Fruit fly (Drosophila melanogaster) whole organism, embryonic: ENCODE measurements around the gene CG13127.

ENCODE experiments used
- Aef1 ChIP-seq: fragments of 200-800 bp; sonication (Bioruptor generic); IDR thresholded peaks from 3 replicates; pipeline ENCODE4 v1.3.6; 2022; ENCODE audit warnings: missing biosample characterization, missing genetic modification characterization
- Awh ChIP-seq: fragments of 200-800 bp; sonication (Bioruptor generic); IDR thresholded peaks from 2 replicates; pipeline ENCODE4, ENCODE4 v1.3.6; 2022; ENCODE audit warnings: missing biosample characterization, missing genetic modification characterization
- Bgb ChIP-seq: fragments of 200-800 bp; sonication (Bioruptor generic); IDR thresholded peaks from 2 replicates; pipeline ENCODE4 v1.3.6; 2022; ENCODE audit warnings: missing biosample characterization, missing genetic modification characterization; ENCODE audit not compliant: partially characterized antibody
- CG10366 ChIP-seq: fragments of 200-800 bp; sonication (Bioruptor generic); IDR thresholded peaks from 2 replicates; pipeline ENCODE4 v1.3.6; 2022; ENCODE audit warnings: missing biosample characterization, missing genetic modification characterization
- CG11504 ChIP-seq: fragments of 200-800 bp; sonication (Bioruptor generic); optimal IDR thresholded peaks from 3 replicates; lab custom pipeline; 2019; ENCODE audit warnings: missing biosample characterization, mild to moderate bottlenecking, missing genetic modification characterization, moderate library complexity
- CG12155 ChIP-seq: fragments of 200-800 bp; sonication (Bioruptor generic); optimal IDR thresholded peaks from 3 replicates; lab custom pipeline; 2016; ENCODE audit warnings: missing biosample characterization, missing genetic modification characterization
- CG13287 ChIP-seq: fragments of 200-800 bp; sonication (Bioruptor generic); IDR thresholded peaks from 2 replicates; pipeline ENCODE4 v1.3.6; 2022; ENCODE audit warnings: missing biosample characterization, missing genetic modification characterization; ENCODE audit not compliant: partially characterized antibody
- CG14965 ChIP-seq: fragments of 200-800 bp; sonication (Bioruptor generic); optimal IDR thresholded peaks from 2 replicates; lab custom pipeline; 2016; ENCODE audit warnings: missing biosample characterization, missing genetic modification characterization, borderline replicate concordance
- CG2120 ChIP-seq: fragments of 200-800 bp; sonication (Bioruptor generic); optimal IDR thresholded peaks from 3 replicates; lab custom pipeline; 2016; ENCODE audit warnings: missing biosample characterization, missing genetic modification characterization
- CG2678 ChIP-seq: fragments of 200-800 bp; sonication (Bioruptor generic); optimal IDR thresholded peaks from 3 replicates; lab custom pipeline; 2019; ENCODE audit warnings: missing biosample characterization, mild to moderate bottlenecking, missing genetic modification characterization, moderate library complexity
- CG3847 ChIP-seq: fragments of 200-800 bp; sonication (Bioruptor generic); IDR thresholded peaks from 2 replicates; pipeline ENCODE4 v1.3.6; 2022; ENCODE audit warnings: missing biosample characterization, missing genetic modification characterization
- CG3995 ChIP-seq: fragments of 200-800 bp; sonication (Bioruptor generic); optimal IDR thresholded peaks from 3 replicates; lab custom pipeline; 2016; ENCODE audit warnings: missing biosample characterization, missing genetic modification characterization
- CG4282 ChIP-seq: fragments of 200-800 bp; sonication (Bioruptor generic); optimal IDR thresholded peaks from 2 replicates; lab custom pipeline; 2016; ENCODE audit warnings: missing biosample characterization, missing genetic modification characterization
- CG8089 ChIP-seq: fragments of 200-800 bp; sonication (Bioruptor generic); optimal IDR thresholded peaks from 3 replicates; lab custom pipeline; 2016; ENCODE audit warnings: missing biosample characterization, missing genetic modification characterization
- CG9609 ChIP-seq: fragments of 200-800 bp; sonication (Bioruptor generic); optimal IDR thresholded peaks from 3 replicates; lab custom pipeline; 2016; ENCODE audit warnings: missing biosample characterization, missing genetic modification characterization
- CG9797 ChIP-seq: fragments of 200-800 bp; sonication (Bioruptor generic); optimal IDR thresholded peaks from 3 replicates; lab custom pipeline; 2018; ENCODE audit warnings: missing biosample characterization, mild to moderate bottlenecking, missing genetic modification characterization
- Camta ChIP-seq: fragments of 200-800 bp; sonication (Bioruptor generic); optimal IDR thresholded peaks from 2 replicates; lab custom pipeline; 2016; ENCODE audit warnings: missing biosample characterization, missing genetic modification characterization
- D19B ChIP-seq: fragments of 200-800 bp; sonication (Bioruptor generic); optimal IDR thresholded peaks from 2 replicates; lab custom pipeline; 2017; ENCODE audit warnings: missing biosample characterization, mild to moderate bottlenecking, missing genetic modification characterization
- Doc3 ChIP-seq: fragments of 200-800 bp; sonication (Bioruptor generic); IDR thresholded peaks from 3 replicates; pipeline ENCODE4 v1.3.6; 2022; ENCODE audit warnings: missing biosample characterization, missing genetic modification characterization; ENCODE audit not compliant: partially characterized antibody
- Dref ChIP-seq: fragments of 200-800 bp; sonication (Bioruptor generic); IDR thresholded peaks from 2 replicates; pipeline ENCODE4 v1.3.6; 2022; ENCODE audit warnings: missing biosample characterization, missing genetic modification characterization
- Fer3 ChIP-seq: fragments of 200-800 bp; sonication (Bioruptor generic); optimal IDR thresholded peaks from 2 replicates; lab custom pipeline; 2018; ENCODE audit warnings: missing biosample characterization, mild to moderate bottlenecking, missing genetic modification characterization, moderate library complexity
- Jarid2 ChIP-seq: fragments of 200-800 bp; sonication (Bioruptor generic); optimal IDR thresholded peaks from 3 replicates; lab custom pipeline; 2017; ENCODE audit warnings: mild to moderate bottlenecking, missing biosample characterization, missing genetic modification reagents, missing genetic modification characterization
- Max ChIP-seq: fragments of 200-800 bp; sonication (Bioruptor generic); optimal IDR thresholded peaks from 2 replicates; lab custom pipeline; 2016; ENCODE audit warnings: missing biosample characterization, mild to moderate bottlenecking, missing genetic modification characterization
- NK7.1 ChIP-seq: fragments of 200-800 bp; sonication (Bioruptor generic); optimal IDR thresholded peaks from 3 replicates; lab custom pipeline; 2016; ENCODE audit warnings: missing biosample characterization, missing genetic modification characterization
- Nf-YB ChIP-seq: fragments of 200-800 bp; sonication (Bioruptor generic); optimal IDR thresholded peaks from 3 replicates; lab custom pipeline; 2019; ENCODE audit warnings: missing biosample characterization, mild to moderate bottlenecking, missing genetic modification characterization, moderate library complexity
- Opbp ChIP-seq: fragments of 200-800 bp; sonication (Bioruptor generic); IDR thresholded peaks from 3 replicates; pipeline ENCODE4 v1.3.6; 2022; ENCODE audit warnings: missing biosample characterization, missing genetic modification characterization; ENCODE audit not compliant: partially characterized antibody
- PHDP ChIP-seq: fragments of 200-800 bp; sonication (Bioruptor generic); optimal IDR thresholded peaks from 3 replicates; lab custom pipeline; 2018; ENCODE audit warnings: missing biosample characterization, mild to moderate bottlenecking, missing genetic modification characterization, moderate library complexity
- Ravus ChIP-seq: fragments of 200-800 bp; sonication (Bioruptor generic); IDR thresholded peaks from 2 replicates; pipeline ENCODE4 v1.3.6; 2022; ENCODE audit warnings: missing biosample characterization, missing genetic modification characterization
- Sox100B ChIP-seq: fragments of 200-800 bp; sonication (Bioruptor generic); optimal IDR thresholded peaks from 3 replicates; lab custom pipeline; 2018; ENCODE audit warnings: missing biosample characterization, mild to moderate bottlenecking, missing genetic modification characterization
- Sry-δ ChIP-seq: fragments of 200-800 bp; sonication (Bioruptor generic); optimal IDR thresholded peaks from 2 replicates; lab custom pipeline; 2016; ENCODE audit warnings: missing biosample characterization, missing genetic modification characterization
- Trl ChIP-seq, 3 experiments: fragments of >200 bp in 2 of 3; fragments of 200-800 bp in 1 of 3; sonication (Bioruptor generic) in 1 of 3; optimal IDR thresholded peaks; 2 replicates in 1 of 3; 3 replicates in 2 of 3; lab custom pipeline; 2016 to 2017; ENCODE audit warnings: missing biosample characterization in 1 of 3, missing genetic modification characterization in 1 of 3
- bbx ChIP-seq: fragments of 200-800 bp; sonication (Bioruptor generic); IDR thresholded peaks from 2 replicates; pipeline ENCODE4 v1.3.6; 2022; ENCODE audit warnings: missing biosample characterization, missing genetic modification characterization; ENCODE audit not compliant: partially characterized antibody
- cg ChIP-seq: fragments of 200-800 bp; sonication (Bioruptor generic); optimal IDR thresholded peaks from 3 replicates; lab custom pipeline; 2019; ENCODE audit warnings: missing biosample characterization, mild to moderate bottlenecking, missing genetic modification characterization, moderate library complexity
- ci ChIP-seq: fragments of 200-800 bp; sonication (Bioruptor generic); IDR thresholded peaks from 3 replicates; pipeline ENCODE4 v1.3.6; 2022; ENCODE audit warnings: missing biosample characterization, missing genetic modification characterization
- crol ChIP-seq: fragments of 200-800 bp; sonication (Bioruptor generic); IDR thresholded peaks from 2 replicates; pipeline ENCODE4 v1.3.6; 2022; ENCODE audit warnings: missing biosample characterization, missing genetic modification characterization
- cwo ChIP-seq: fragments of 200-800 bp; sonication (Bioruptor generic); optimal IDR thresholded peaks from 3 replicates; lab custom pipeline; 2017; ENCODE audit warnings: missing biosample characterization, missing genetic modification characterization, mild to moderate bottlenecking, moderate library complexity, missing genetic modification reagents
- dm ChIP-seq: fragments of 200-800 bp; sonication (Bioruptor generic); optimal IDR thresholded peaks from 3 replicates; lab custom pipeline; 2016; ENCODE audit warnings: missing biosample characterization, missing genetic modification characterization
- dmrt11E ChIP-seq: fragments of 200-800 bp; sonication (Bioruptor generic); optimal IDR thresholded peaks from 3 replicates; lab custom pipeline; 2018; ENCODE audit warnings: missing biosample characterization, mild to moderate bottlenecking, missing genetic modification characterization, moderate library complexity
- dysf ChIP-seq: fragments of 200-800 bp; sonication (Bioruptor generic); IDR thresholded peaks from 3 replicates; pipeline ENCODE4 v1.3.6; 2022; ENCODE audit warnings: missing biosample characterization, missing genetic modification characterization
- emc ChIP-seq: fragments of 200-800 bp; sonication (Bioruptor generic); optimal IDR thresholded peaks from 2 replicates; lab custom pipeline; 2016; ENCODE audit warnings: missing biosample characterization, missing genetic modification characterization
- eve ChIP-seq, 2 experiments: fragments of >200 bp; optimal IDR thresholded peaks; 2 replicates each; lab custom pipeline; 2017; ENCODE audit warnings: missing biosample characterization in 2 of 2, missing genetic modification characterization in 2 of 2
- gcm ChIP-seq: fragments of 200-800 bp; sonication (Bioruptor generic); optimal IDR thresholded peaks from 2 replicates; lab custom pipeline; 2019; ENCODE audit warnings: missing biosample characterization, mild to moderate bottlenecking, missing genetic modification characterization, moderate library complexity
- jumu ChIP-seq: fragments of 200-800 bp; sonication (Bioruptor generic); optimal IDR thresholded peaks from 3 replicates; lab custom pipeline; 2016; ENCODE audit warnings: missing biosample characterization, missing genetic modification characterization
- pan ChIP-seq, 4 experiments: fragments of >200 bp in 3 of 4; fragments of 200-800 bp in 1 of 4; sonication (Bioruptor generic) in 1 of 4; optimal IDR thresholded peaks in 3 of 4; IDR thresholded peaks in 1 of 4; 2 replicates each; pipeline versions ENCODE4 v1.3.6 to Lab custom; 2017 to 2022; ENCODE audit warnings: missing biosample characterization in 2 of 4, missing genetic modification characterization in 2 of 4, mixed read lengths in 1 of 4
- ranshi ChIP-seq: fragments of 200-800 bp; sonication (Bioruptor generic); IDR thresholded peaks from 2 replicates; pipeline ENCODE4 v1.3.6; 2022; ENCODE audit warnings: missing biosample characterization, missing genetic modification characterization
- scrt ChIP-seq: fragments of 200-800 bp; sonication (Bioruptor generic); optimal IDR thresholded peaks from 2 replicates; lab custom pipeline; 2018; ENCODE audit warnings: missing biosample characterization, mild to moderate bottlenecking, missing genetic modification characterization, moderate library complexity
- sd ChIP-seq: fragments of 200-800 bp; sonication (Bioruptor generic); optimal IDR thresholded peaks from 3 replicates; lab custom pipeline; 2018; ENCODE audit warnings: missing biosample characterization, mild to moderate bottlenecking, missing genetic modification characterization, moderate library complexity
- shn ChIP-seq: fragments of 200-800 bp; sonication (Bioruptor generic); optimal IDR thresholded peaks from 3 replicates; lab custom pipeline; 2016; ENCODE audit warnings: missing biosample characterization, missing genetic modification characterization
- tap ChIP-seq: fragments of 200-800 bp; optimal IDR thresholded peaks from 3 replicates; lab custom pipeline; 2019; ENCODE audit warnings: missing biosample characterization, mild to moderate bottlenecking, missing genetic modification characterization, moderate library complexity
- zen ChIP-seq: fragments of 200-800 bp; sonication (Bioruptor generic); optimal IDR thresholded peaks from 3 replicates; lab custom pipeline; 2018; ENCODE audit warnings: missing biosample characterization, mild to moderate bottlenecking, missing genetic modification characterization, moderate library complexity

Gene CG13127

dm6 chr2L:10032415-10032814 lies 5.9 kb downstream of the CG13127 start, which contains the start of gene obst-B (continued):
- TF ChIP-seq dm (GFP tag; lab: Kevin White, UChicago) (no peak), Bgb (GFP tag; lab: Robert Waterston, UW) (0 out of 2 replicates have a peak, but pooled peaks have one; percentile 21), CG4282 (no peak), ci (GFP tag; lab: Robert Waterston, UW) (peak; percentile 29; the same call in 1 of the 3 replicates), D19B (GFP tag; lab: Kevin White, UChicago) (no peak), CG9797 (no peak), CG13287 (GFP tag; lab: Robert Waterston, UW) (peak; percentile 24; the same call in 1 of the 2 replicates), CG8089 (GFP tag; lab: Kevin White, UChicago) (no peak), CG3995 (GFP tag; lab: Kevin White, UChicago) (no peak), tap (tag; lab: Kevin White, UChicago) (no peak), Fer3 (tag; lab: Kevin White, UChicago) (no peak), shn (GFP tag; lab: Kevin White, UChicago) (no peak), CG2120 (GFP tag; lab: Kevin White, UChicago) (no peak), scrt (no peak), CG14965 (no peak), gcm (no peak), jumu (no peak), Awh (GFP tag; lab: Robert Waterston, UW) (no peak), ranshi (no peak), CG12155 (GFP tag; lab: Kevin White, UChicago) (no peak), Aef1 (GFP tag; lab: Robert Waterston, UW) (no peak), cwo (GFP tag; lab: Kevin White, UChicago) (no peak), Opbp (GFP tag; lab: Robert Waterston, UW) (peak; percentile 29; the same call in 1 of the 3 replicates), sd (tag; lab: Kevin White, UChicago) (peak; percentile 76), Nf-YB (GFP tag; lab: Kevin White, UChicago) (peak; percentile 85), CG3847 (GFP tag; lab: Robert Waterston, UW) (no peak), Trl (optimal IDR thresholded peaks at IDR 0.05; lab: Kevin White, UChicago) (peak in 1 of 2 experiments; percentile 7), Trl (GFP tag; optimal IDR thresholded peaks at IDR 0.05; lab: Kevin White, UChicago) (no peak), CG11504 (tag; lab: Kevin White, UChicago) (no peak), Jarid2 (GFP tag; lab: Kevin White, UChicago) (peak; percentile 26), CG9609 (GFP tag; lab: Kevin White, UChicago) (no peak), Ravus (GFP tag; lab: Robert Waterston, UW) (no peak), eve (GFP tag; optimal IDR thresholded peaks at IDR 0.05; lab: Kevin White, UChicago) (no peak), Camta (GFP tag; lab: Kevin White, UChicago) (no peak), pan (optimal IDR thresholded peaks at IDR 0.05; lab: Kevin White, UChicago) (no peak), pan (GFP tag; optimal IDR thresholded peaks at IDR 0.05 in 1 of 2, IDR thresholded peaks at IDR 0.05 in 1 of 2) (peak in 1 of 2 experiments; percentile 23), bbx (GFP tag; lab: Robert Waterston, UW) (peak; percentile 45; the same call in 1 of the 2 replicates), NK7.1 (GFP tag; lab: Kevin White, UChicago) (no peak), Sry-δ (no peak), emc (GFP tag; lab: Kevin White, UChicago) (no peak), Sox100B (GFP tag; lab: Kevin White, UChicago) (no peak), PHDP (no peak), CG10366 (GFP tag; lab: Robert Waterston, UW) (no peak), crol (GFP tag; lab: Robert Waterston, UW) (no peak), Dref (no peak), Max (GFP tag; lab: Kevin White, UChicago) (no peak), dmrt11E (tag; lab: Kevin White, UChicago) (no peak), Doc3 (GFP tag; lab: Robert Waterston, UW) (no peak), CG2678 (no peak), cg (no peak), dysf (no peak), zen (tag; lab: Kevin White, UChicago) (no peak)
